Worm (Caenorhabditis elegans) whole organism, L4/young adult: ENCODE measurements around the gene ttbk-3.

Source experiments
- W03F9.2 ChIP-seq: fragments of 150-350 bp; optimal IDR thresholded peaks from 2 replicates; lab custom pipeline; 2014; ENCODE audit warnings: missing biosample characterization, missing genetic modification characterization
- dao-5 ChIP-seq: sonication (generic microtip); optimal IDR thresholded peaks from 2 replicates; lab custom pipeline; 2016; ENCODE audit warnings: missing genotype, missing genetic modification characterization, moderate library complexity, missing compliant biosample characterization
- him-1 ChIP-seq: sonication (generic microtip); optimal IDR thresholded peaks from 2 replicates; lab custom pipeline; 2016; ENCODE audit warnings: missing genotype, missing genetic modification reagents, missing genetic modification characterization, missing compliant biosample characterization

- TF ChIP-seq W03F9.2: no peak
- TF ChIP-seq him-1: no peak
- TF ChIP-seq dao-5 (tag; lab: Kevin White, UChicago): no peak
Observed at ce11 chrIV:9920426-9920825, 30.7 kb upstream of the ttbk-3 start.
